Fruit fly (Drosophila melanogaster) S2 (cell line): ENCODE results near the gene CG1113.

Source experiments
- CG8478 ChIP-seq: fragments of >200 bp; optimal IDR thresholded peaks from 2 replicates; lab custom pipeline; 2018
- CTCF ChIP-seq, 2 experiments: fragments of >200 bp; optimal IDR thresholded peaks; 2 replicates each; lab custom pipeline; 2018

dm6 chr3R:5205319-5206033, 47.5 kb upstream of the CG1113 start:
- TF ChIP-seq CTCF (optimal IDR thresholded peaks at IDR 0.05; lab: Kevin White, UChicago) (no peak), CG8478 (no peak)
